Worm (Caenorhabditis elegans) whole organism, L1 larva: Measurements from ENCODE around the gene C44C1.1.

Source experiments
- C04F5.9 ChIP-seq: sonication (generic microtip); optimal IDR thresholded peaks from 2 replicates; lab custom pipeline; 2016; ENCODE audit warnings: missing genetic modification characterization, missing compliant biosample characterization
- C16A3.4 ChIP-seq: fragments of 150-350 bp; optimal IDR thresholded peaks from 2 replicates; lab custom pipeline; 2014; ENCODE audit warnings: missing biosample characterization, missing genetic modification characterization
- aha-1 ChIP-seq: fragments of 150-350 bp; optimal IDR thresholded peaks from 2 replicates; lab custom pipeline; 2014; ENCODE audit warnings: missing biosample characterization, missing genetic modification characterization
- alr-1 ChIP-seq: fragments of 200-800 bp; sonication (Bioruptor generic); optimal IDR thresholded peaks from 2 replicates; lab custom pipeline; 2018; ENCODE audit warnings: borderline replicate concordance, mild to moderate bottlenecking, missing genetic modification characterization, missing compliant biosample characterization
- aly-2 ChIP-seq: fragments of 150-350 bp; optimal IDR thresholded peaks from 2 replicates; lab custom pipeline; 2014; ENCODE audit warnings: missing biosample characterization, missing genetic modification characterization
- ama-1 ChIP-seq: fragments of 150-350 bp; optimal IDR thresholded peaks from 2 replicates; lab custom pipeline; 2014
- blmp-1 ChIP-seq: fragments of 150-350 bp; optimal IDR thresholded peaks from 2 replicates; lab custom pipeline; 2014; ENCODE audit warnings: missing biosample characterization, missing genetic modification characterization
- ceh-63 ChIP-seq: fragments of 200-800 bp; sonication (Bioruptor generic); optimal IDR thresholded peaks from 2 replicates; lab custom pipeline; 2018; ENCODE audit warnings: mild to moderate bottlenecking, missing genetic modification characterization, missing compliant biosample characterization
- ceh-82 ChIP-seq, 3 experiments: fragments of 150-350 bp in 1 of 3; sonication (generic microtip) in 2 of 3; optimal IDR thresholded peaks; 2 replicates each; lab custom pipeline; 2014 to 2017; ENCODE audit warnings: missing biosample characterization in 3 of 3, missing genetic modification characterization in 3 of 3
- dpl-1 ChIP-seq, 3 experiments: fragments of 150-350 bp in 2 of 3; sonication (generic microtip) in 1 of 3; optimal IDR thresholded peaks; 2 replicates each; lab custom pipeline; 2014 to 2017; ENCODE audit warnings: missing biosample characterization in 3 of 3, missing genetic modification characterization in 3 of 3, missing genetic modification reagents in 3 of 3
- dsc-1 ChIP-seq: sonication (generic microtip); optimal IDR thresholded peaks from 2 replicates; lab custom pipeline; 2016; ENCODE audit warnings: mild to moderate bottlenecking, missing genetic modification characterization, missing compliant biosample characterization
- efl-1 ChIP-seq, 4 experiments: fragments of 150-350 bp; optimal IDR thresholded peaks in 3 of 4; peaks in 1 of 4; 1 replicate in 1 of 4; 2 replicates in 3 of 4; lab custom pipeline; 2014; ENCODE audit warnings: missing biosample characterization in 2 of 4, missing genetic modification characterization in 2 of 4, missing genetic modification reagents in 2 of 4
- efl-3 ChIP-seq: fragments of 200-800 bp; sonication (Bioruptor generic); optimal IDR thresholded peaks from 2 replicates; lab custom pipeline; 2018; ENCODE audit warnings: mild to moderate bottlenecking, missing genetic modification characterization, missing compliant biosample characterization
- egl-13 ChIP-seq: sonication (generic microtip); optimal IDR thresholded peaks from 2 replicates; lab custom pipeline; 2016; ENCODE audit warnings: missing genotype, missing genetic modification reagents, missing genetic modification characterization, missing compliant biosample characterization
- elt-2 ChIP-seq: sonication (generic microtip); optimal IDR thresholded peaks from 2 replicates; lab custom pipeline; 2016; ENCODE audit warnings: missing genetic modification characterization, mild to moderate bottlenecking, inconsistent platforms, missing compliant biosample characterization, missing genetic modification reagents
- elt-3 ChIP-seq, 6 experiments: fragments of 150-350 bp in 1 of 6; sonication (generic microtip); optimal IDR thresholded peaks; 2 replicates each; lab custom pipeline; 2017 to 2018; ENCODE audit warnings: missing biosample characterization in 6 of 6, missing genetic modification characterization in 6 of 6, inconsistent platforms in 1 of 6
- ets-5 ChIP-seq: fragments of 200-800 bp; sonication (Bioruptor generic); IDR thresholded peaks from 2 replicates; pipeline ENCODE4 v1.3.6; 2022; ENCODE audit warnings: missing genetic modification characterization, missing compliant biosample characterization
- fkh-10 ChIP-seq: sonication (generic microtip); optimal IDR thresholded peaks from 2 replicates; lab custom pipeline; 2017; ENCODE audit warnings: missing biosample characterization, missing genetic modification reagents, missing genetic modification characterization
- fkh-4 ChIP-seq: sonication (generic microtip); optimal IDR thresholded peaks from 2 replicates; lab custom pipeline; 2016; ENCODE audit warnings: missing compliant biosample characterization, missing genetic modification characterization, borderline replicate concordance
- fkh-8 ChIP-seq: sonication (generic microtip); optimal IDR thresholded peaks from 2 replicates; lab custom pipeline; 2016; ENCODE audit warnings: mild to moderate bottlenecking, missing genetic modification characterization, missing compliant biosample characterization
- grh-1 ChIP-seq: fragments of 200-800 bp; sonication (Bioruptor generic); IDR thresholded peaks from 2 replicates; pipeline ENCODE4 v1.3.6; 2022; ENCODE audit warnings: missing genetic modification reagents, missing genetic modification characterization, missing compliant biosample characterization
- hlh-17 ChIP-seq: fragments of 200-800 bp; sonication (Bioruptor generic); optimal IDR thresholded peaks from 2 replicates; lab custom pipeline; 2018; ENCODE audit warnings: missing genetic modification characterization, mild to moderate bottlenecking, missing compliant biosample characterization, moderate library complexity, borderline replicate concordance
- isw-1 ChIP-seq: fragments of 200-800 bp; sonication (Bioruptor generic); IDR thresholded peaks from 2 replicates; pipeline ENCODE4 v1.3.6; 2022; ENCODE audit warnings: missing genetic modification characterization, missing compliant biosample characterization
- jun-1 ChIP-seq: fragments of 150-350 bp; optimal IDR thresholded peaks from 2 replicates; lab custom pipeline; 2014; ENCODE audit warnings: missing biosample characterization, missing genetic modification reagents, missing genetic modification characterization
- lin-13 ChIP-seq: fragments of 150-350 bp; optimal IDR thresholded peaks from 2 replicates; lab custom pipeline; 2014; ENCODE audit warnings: missing biosample characterization, missing genetic modification reagents, missing genetic modification characterization
- lin-35 ChIP-seq, 2 experiments: fragments of 150-350 bp; optimal IDR thresholded peaks; 2 replicates each; lab custom pipeline; 2014; ENCODE audit warnings: missing biosample characterization in 2 of 2, missing genetic modification characterization in 2 of 2, missing genetic modification reagents in 2 of 2
- lin-39 ChIP-seq: fragments of 150-350 bp; optimal IDR thresholded peaks from 2 replicates; lab custom pipeline; 2014; ENCODE audit warnings: missing biosample characterization, missing genetic modification reagents, missing genetic modification characterization
- lsy-2 ChIP-seq, 2 experiments: fragments of 150-350 bp; optimal IDR thresholded peaks; 2 replicates each; lab custom pipeline; 2014; ENCODE audit warnings: missing biosample characterization in 2 of 2, missing genetic modification characterization in 2 of 2
- mdl-1 ChIP-seq, 2 experiments: fragments of 150-350 bp; optimal IDR thresholded peaks; 2 replicates each; lab custom pipeline; 2014 to 2017; ENCODE audit warnings: missing biosample characterization in 2 of 2, missing genetic modification characterization in 2 of 2, inconsistent platforms in 1 of 2
- mef-2 ChIP-seq: fragments of 150-350 bp; optimal IDR thresholded peaks from 2 replicates; lab custom pipeline; 2014; ENCODE audit warnings: missing biosample characterization, missing genetic modification characterization
- nhr-11 ChIP-seq: fragments of 150-350 bp; optimal IDR thresholded peaks from 2 replicates; lab custom pipeline; 2014; ENCODE audit warnings: missing biosample characterization, missing genetic modification characterization
- nhr-20 ChIP-seq: sonication (generic microtip); optimal IDR thresholded peaks from 2 replicates; lab custom pipeline; 2016; ENCODE audit warnings: mild to moderate bottlenecking, missing genetic modification characterization, missing compliant biosample characterization
- nhr-237 ChIP-seq: fragments of 150-350 bp; optimal IDR thresholded peaks from 2 replicates; lab custom pipeline; 2014; ENCODE audit warnings: missing biosample characterization, missing genetic modification characterization
- nhr-28 ChIP-seq: fragments of 150-350 bp; optimal IDR thresholded peaks from 2 replicates; lab custom pipeline; 2014; ENCODE audit warnings: missing biosample characterization, missing genetic modification characterization
- nhr-47 ChIP-seq: sonication (generic microtip); optimal IDR thresholded peaks from 2 replicates; lab custom pipeline; 2016; ENCODE audit warnings: mild to moderate bottlenecking, missing genetic modification characterization, moderate library complexity, missing compliant biosample characterization
- nhr-71 ChIP-seq: sonication (generic microtip); optimal IDR thresholded peaks from 2 replicates; lab custom pipeline; 2016; ENCODE audit warnings: mild to moderate bottlenecking, missing genetic modification characterization, moderate library complexity, missing compliant biosample characterization
- nhr-76 ChIP-seq: sonication (generic microtip); optimal IDR thresholded peaks from 2 replicates; lab custom pipeline; 2017; ENCODE audit warnings: missing biosample characterization, missing genetic modification characterization
- nhr-77 ChIP-seq: fragments of 150-350 bp; optimal IDR thresholded peaks from 2 replicates; lab custom pipeline; 2014; ENCODE audit warnings: missing biosample characterization, missing genetic modification characterization
- nhr-84 ChIP-seq: sonication (generic microtip); optimal IDR thresholded peaks from 2 replicates; lab custom pipeline; 2017; ENCODE audit warnings: missing biosample characterization, missing genetic modification characterization
- nhr-90 ChIP-seq: sonication (generic microtip); optimal IDR thresholded peaks from 2 replicates; lab custom pipeline; 2016; ENCODE audit warnings: mild to moderate bottlenecking, missing genetic modification characterization, missing compliant biosample characterization; ENCODE audit not compliant: poor library complexity
- pax-3 ChIP-seq: fragments of 200-800 bp; sonication (Bioruptor generic); optimal IDR thresholded peaks from 2 replicates; lab custom pipeline; 2018; ENCODE audit warnings: mild to moderate bottlenecking, missing genetic modification characterization, moderate library complexity, missing compliant biosample characterization
- pqm-1 ChIP-seq: sonication (generic microtip); optimal IDR thresholded peaks from 3 replicates; lab custom pipeline; 2017; ENCODE audit warnings: missing biosample characterization, missing genetic modification characterization
- rnt-1 ChIP-seq: sonication (generic microtip); optimal IDR thresholded peaks from 2 replicates; lab custom pipeline; 2016; ENCODE audit warnings: mild to moderate bottlenecking, missing genetic modification characterization, moderate library complexity, missing compliant biosample characterization
- snpc-4 ChIP-seq: fragments of 150-350 bp; optimal IDR thresholded peaks from 2 replicates; lab custom pipeline; 2014; ENCODE audit warnings: missing biosample characterization, missing genetic modification characterization
- snu-23 ChIP-seq: sonication (generic microtip); optimal IDR thresholded peaks from 2 replicates; lab custom pipeline; 2016; ENCODE audit warnings: missing genetic modification characterization, missing compliant biosample characterization
- tbx-2 ChIP-seq: sonication (generic microtip); optimal IDR thresholded peaks from 2 replicates; lab custom pipeline; 2016; ENCODE audit warnings: missing genetic modification characterization, missing compliant biosample characterization
- tlp-1 ChIP-seq: fragments of 150-350 bp; optimal IDR thresholded peaks from 2 replicates; lab custom pipeline; 2014; ENCODE audit warnings: missing biosample characterization, missing genetic modification characterization
- unc-130 ChIP-seq: fragments of 150-350 bp; optimal IDR thresholded peaks from 2 replicates; lab custom pipeline; 2017; ENCODE audit warnings: missing biosample characterization, missing genetic modification characterization, inconsistent platforms
- unc-30 ChIP-seq: sonication (generic microtip); optimal IDR thresholded peaks from 2 replicates; lab custom pipeline; 2017; ENCODE audit warnings: missing biosample characterization, missing genetic modification characterization
- unc-62 ChIP-seq: fragments of 150-350 bp; optimal IDR thresholded peaks from 2 replicates; lab custom pipeline; 2014; ENCODE audit warnings: missing biosample characterization, missing genetic modification reagents, missing genetic modification characterization
- unc-86 ChIP-seq: sonication (generic microtip); optimal IDR thresholded peaks from 2 replicates; lab custom pipeline; 2016; ENCODE audit warnings: missing genetic modification characterization, missing compliant biosample characterization
- ztf-11 ChIP-seq, 2 experiments: sonication (generic microtip); optimal IDR thresholded peaks; 2 replicates each; lab custom pipeline; 2016 to 2017; ENCODE audit warnings: missing genetic modification characterization in 2 of 2, missing biosample characterization in 1 of 2, missing compliant biosample characterization in 1 of 2

Gene C44C1.1

DNA sequence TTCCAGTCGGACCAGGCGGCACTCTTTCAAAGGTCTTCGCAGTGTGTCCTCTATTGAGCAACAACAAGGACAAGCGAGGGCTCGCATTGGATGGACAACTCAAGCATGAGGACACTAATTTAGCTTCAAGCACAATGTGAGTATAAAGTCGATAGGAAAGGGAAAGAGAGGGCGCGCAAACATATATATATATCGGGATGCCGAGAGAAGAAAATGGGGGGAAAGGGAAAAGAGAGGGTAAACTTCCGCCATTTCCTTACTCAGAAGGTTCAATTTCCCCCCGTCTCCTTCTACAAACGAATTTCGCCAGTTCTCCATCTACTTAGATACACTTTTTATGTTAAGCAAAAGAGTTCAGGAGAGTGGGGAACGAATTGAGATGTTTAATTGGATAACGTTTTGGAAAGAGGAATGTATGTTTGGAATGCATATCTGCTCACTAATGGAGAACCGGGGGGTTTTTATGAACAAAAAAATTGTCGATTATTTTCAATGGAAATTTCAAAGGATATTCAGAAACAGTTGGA is 28.0 kb upstream of the C44C1.1 start (continued):
- TF ChIP-seq nhr-237 (tag; lab: Kevin White, UChicago) (no peak), isw-1 (GFP tag; lab: Robert Waterston, UW) (no peak), nhr-77 (no peak), nhr-84 (tag; lab: Kevin White, UChicago) (no peak), unc-62 (no peak), ztf-11 (tag; optimal IDR thresholded peaks at IDR 0.05; lab: Kevin White, UChicago) (no peak), alr-1 (no peak), aha-1 (no peak), fkh-8 (no peak), pqm-1 (no peak), fkh-10 (GFP tag; lab: Kevin White, UChicago) (no peak), tbx-2 (tag; lab: Kevin White, UChicago) (peak; percentile 2), rnt-1 (tag; lab: Kevin White, UChicago) (no peak), egl-13 (no peak), aly-2 (no peak), hlh-17 (GFP tag; lab: Kevin White, UChicago) (no peak), mef-2 (tag; lab: Kevin White, UChicago) (no peak), nhr-28 (tag; lab: Kevin White, UChicago) (no peak), C16A3.4 (tag; lab: Kevin White, UChicago) (no peak), tlp-1 (no peak), mdl-1 (tag; optimal IDR thresholded peaks at IDR 0.05; lab: Kevin White, UChicago) (no peak), elt-2 (tag; lab: Kevin White, UChicago) (no peak), C04F5.9 (tag; lab: Kevin White, UChicago) (no peak), pax-3 (tag; lab: Kevin White, UChicago) (no peak), ceh-82 (tag; optimal IDR thresholded peaks at IDR 0.05; lab: Kevin White, UChicago) (peak in 1 of 3 experiments; percentile 16), nhr-20 (tag; lab: Kevin White, UChicago) (no peak), nhr-47 (tag; lab: Kevin White, UChicago) (peak; percentile 19), unc-86 (tag; lab: Kevin White, UChicago) (peak; percentile 23), grh-1 (GFP tag; lab: Robert Waterston, UW) (no peak), ets-5 (GFP tag; lab: Robert Waterston, UW) (no peak), efl-3 (GFP tag; lab: Kevin White, UChicago) (no peak), nhr-90 (no peak), snpc-4 (no peak), nhr-71 (tag; lab: Kevin White, UChicago) (peak; percentile 26), nhr-76 (tag; lab: Kevin White, UChicago) (no peak), fkh-4 (tag; lab: Kevin White, UChicago) (no peak), dsc-1 (no peak), ama-1 (no peak), nhr-11 (tag; lab: Kevin White, UChicago) (no peak)

DNA sequence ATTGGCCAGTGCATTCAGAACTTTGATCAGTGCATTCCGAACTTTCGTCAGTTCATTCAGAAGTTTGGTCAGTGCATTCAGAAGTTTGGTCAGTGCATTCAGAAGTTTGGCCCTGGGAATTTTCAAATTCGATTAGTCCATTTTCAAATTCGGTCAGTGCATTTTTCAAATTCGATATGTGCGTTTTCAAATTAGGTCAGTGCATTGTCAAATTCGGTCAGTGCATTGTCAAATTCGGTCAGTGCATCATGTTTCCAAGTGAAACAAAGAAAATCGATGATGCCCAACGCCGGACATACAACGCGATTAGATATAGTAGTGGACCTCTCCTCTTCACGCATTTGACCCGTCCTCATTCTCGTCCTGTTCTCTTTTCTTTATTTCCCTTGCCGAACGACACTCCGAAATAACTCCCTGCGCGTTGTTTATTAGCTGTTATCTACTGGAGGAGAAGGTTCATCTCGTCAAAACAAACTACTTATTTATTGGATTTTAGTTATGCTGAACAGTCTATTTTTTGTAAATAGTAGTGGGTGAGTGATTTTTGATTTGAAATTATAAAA is 26.0 kb upstream of the C44C1.1 start, which contains the start of gene apm-3:
Gene apm-3, plus strand, starts transcription at position 477 of the 563 bp plus-strand sequence.
- TF ChIP-seq jun-1 (tag; lab: Kevin White, UChicago) (peak; percentile 8), nhr-84 (tag; lab: Kevin White, UChicago) (no peak), efl-1 (optimal IDR thresholded peaks at IDR 0.05; lab: Kevin White, UChicago) (peak in 1 of 2 experiments; percentile 11), efl-1 (GFP tag; optimal IDR thresholded peaks at IDR 0.05 in 1 of 2; lab: Kevin White, UChicago) (peak in 1 of 2 experiments; percentile 91), ceh-63 (GFP tag; lab: Kevin White, UChicago) (no peak), tbx-2 (tag; lab: Kevin White, UChicago) (peak; percentile 10), alr-1 (no peak), blmp-1 (tag; lab: Kevin White, UChicago) (peak; percentile 38), unc-130 (peak; percentile 47), dpl-1 (GFP tag; optimal IDR thresholded peaks at IDR 0.05; lab: Kevin White, UChicago) (peak in 1 of 3 experiments; percentile 31), elt-3 (tag; optimal IDR thresholded peaks at IDR 0.05; lab: Kevin White, UChicago) (peak in 1 of 6 experiments; percentile 20), nhr-71 (tag; lab: Kevin White, UChicago) (peak; percentile 9), unc-30 (tag; lab: Kevin White, UChicago) (no peak), rnt-1 (tag; lab: Kevin White, UChicago) (peak; percentile 21), lsy-2 (tag; optimal IDR thresholded peaks at IDR 0.05; lab: Kevin White, UChicago) (peak; percentile 20 to 49), lin-13 (peak; percentile 16), lin-39 (tag; lab: Kevin White, UChicago) (no peak), fkh-4 (tag; lab: Kevin White, UChicago) (no peak), ceh-82 (tag; optimal IDR thresholded peaks at IDR 0.05; lab: Kevin White, UChicago) (peak in 2 of 3 experiments; percentile 10 to 40), lin-35 (GFP tag; optimal IDR thresholded peaks at IDR 0.05; lab: Kevin White, UChicago) (peak; percentile 19 to 41), snu-23 (GFP tag; lab: Kevin White, UChicago) (peak; percentile 49)
